Worm (Caenorhabditis elegans) whole organism, L1 larva: ENCODE data around the gene Y49F6C.2.

Source experiments
- C04F5.9 ChIP-seq: sonication (generic microtip); optimal IDR thresholded peaks from 2 replicates; lab custom pipeline; 2016; ENCODE audit warnings: missing genetic modification characterization, missing compliant biosample characterization
- C16A3.4 ChIP-seq: fragments of 150-350 bp; optimal IDR thresholded peaks from 2 replicates; lab custom pipeline; 2014; ENCODE audit warnings: missing biosample characterization, missing genetic modification characterization
- ceh-63 ChIP-seq: fragments of 200-800 bp; sonication (Bioruptor generic); optimal IDR thresholded peaks from 2 replicates; lab custom pipeline; 2018; ENCODE audit warnings: mild to moderate bottlenecking, missing genetic modification characterization, missing compliant biosample characterization
- ceh-90 ChIP-seq: sonication (generic microtip); optimal IDR thresholded peaks from 2 replicates; lab custom pipeline; 2016; ENCODE audit warnings: missing genetic modification characterization, missing compliant biosample characterization
- ces-1 ChIP-seq: fragments of 150-350 bp; optimal IDR thresholded peaks from 2 replicates; lab custom pipeline; 2014; ENCODE audit warnings: missing biosample characterization, missing genetic modification reagents, missing genetic modification characterization
- dsc-1 ChIP-seq: sonication (generic microtip); optimal IDR thresholded peaks from 2 replicates; lab custom pipeline; 2016; ENCODE audit warnings: mild to moderate bottlenecking, missing genetic modification characterization, missing compliant biosample characterization
- egl-27 ChIP-seq, 2 experiments: fragments of 150-350 bp in 1 of 2; sonication (generic microtip); optimal IDR thresholded peaks; 3 replicates each; lab custom pipeline; 2017 to 2018; ENCODE audit warnings: missing biosample characterization in 2 of 2, missing genetic modification characterization in 2 of 2, missing genetic modification reagents in 2 of 2
- elt-2 ChIP-seq: sonication (generic microtip); optimal IDR thresholded peaks from 2 replicates; lab custom pipeline; 2016; ENCODE audit warnings: missing genetic modification characterization, mild to moderate bottlenecking, inconsistent platforms, missing compliant biosample characterization, missing genetic modification reagents
- ets-5 ChIP-seq: fragments of 200-800 bp; sonication (Bioruptor generic); IDR thresholded peaks from 2 replicates; pipeline ENCODE4 v1.3.6; 2022; ENCODE audit warnings: missing genetic modification characterization, missing compliant biosample characterization
- fkh-10 ChIP-seq: sonication (generic microtip); optimal IDR thresholded peaks from 2 replicates; lab custom pipeline; 2017; ENCODE audit warnings: missing biosample characterization, missing genetic modification reagents, missing genetic modification characterization
- fos-1 ChIP-seq: fragments of 150-350 bp; optimal IDR thresholded peaks from 2 replicates; lab custom pipeline; 2014; ENCODE audit warnings: missing biosample characterization, missing genetic modification characterization
- grh-1 ChIP-seq: fragments of 200-800 bp; sonication (Bioruptor generic); IDR thresholded peaks from 2 replicates; pipeline ENCODE4 v1.3.6; 2022; ENCODE audit warnings: missing genetic modification reagents, missing genetic modification characterization, missing compliant biosample characterization
- hlh-17 ChIP-seq: fragments of 200-800 bp; sonication (Bioruptor generic); optimal IDR thresholded peaks from 2 replicates; lab custom pipeline; 2018; ENCODE audit warnings: missing genetic modification characterization, mild to moderate bottlenecking, missing compliant biosample characterization, moderate library complexity, borderline replicate concordance
- hlh-4 ChIP-seq: sonication (generic microtip); optimal IDR thresholded peaks from 2 replicates; lab custom pipeline; 2016; ENCODE audit warnings: mild to moderate bottlenecking, missing genetic modification characterization, missing compliant biosample characterization
- isw-1 ChIP-seq: fragments of 200-800 bp; sonication (Bioruptor generic); IDR thresholded peaks from 2 replicates; pipeline ENCODE4 v1.3.6; 2022; ENCODE audit warnings: missing genetic modification characterization, missing compliant biosample characterization
- jun-1 ChIP-seq: fragments of 150-350 bp; optimal IDR thresholded peaks from 2 replicates; lab custom pipeline; 2014; ENCODE audit warnings: missing biosample characterization, missing genetic modification reagents, missing genetic modification characterization
- lin-13 ChIP-seq: fragments of 150-350 bp; optimal IDR thresholded peaks from 2 replicates; lab custom pipeline; 2014; ENCODE audit warnings: missing biosample characterization, missing genetic modification reagents, missing genetic modification characterization
- lin-39 ChIP-seq: fragments of 150-350 bp; optimal IDR thresholded peaks from 2 replicates; lab custom pipeline; 2014; ENCODE audit warnings: missing biosample characterization, missing genetic modification reagents, missing genetic modification characterization
- lir-3 ChIP-seq: sonication (generic microtip); optimal IDR thresholded peaks from 2 replicates; lab custom pipeline; 2016; ENCODE audit warnings: mild to moderate bottlenecking, missing genetic modification characterization, moderate library complexity, missing compliant biosample characterization; ENCODE audit not compliant: poor library complexity
- lsy-2 ChIP-seq, 2 experiments: fragments of 150-350 bp; optimal IDR thresholded peaks; 2 replicates each; lab custom pipeline; 2014; ENCODE audit warnings: missing biosample characterization in 2 of 2, missing genetic modification characterization in 2 of 2
- mab-9 ChIP-seq: fragments of 200-800 bp; sonication (Bioruptor generic); IDR thresholded peaks from 2 replicates; pipeline ENCODE4 v1.3.6; 2022; ENCODE audit warnings: missing genetic modification reagents, missing genetic modification characterization, missing compliant biosample characterization
- mdl-1 ChIP-seq, 2 experiments: fragments of 150-350 bp; optimal IDR thresholded peaks; 2 replicates each; lab custom pipeline; 2014 to 2017; ENCODE audit warnings: missing biosample characterization in 2 of 2, missing genetic modification characterization in 2 of 2, inconsistent platforms in 1 of 2
- nhr-12 ChIP-seq: sonication (generic microtip); optimal IDR thresholded peaks from 2 replicates; lab custom pipeline; 2017; ENCODE audit warnings: missing biosample characterization, missing genetic modification characterization
- nhr-20 ChIP-seq: sonication (generic microtip); optimal IDR thresholded peaks from 2 replicates; lab custom pipeline; 2016; ENCODE audit warnings: mild to moderate bottlenecking, missing genetic modification characterization, missing compliant biosample characterization
- nhr-47 ChIP-seq: sonication (generic microtip); optimal IDR thresholded peaks from 2 replicates; lab custom pipeline; 2016; ENCODE audit warnings: mild to moderate bottlenecking, missing genetic modification characterization, moderate library complexity, missing compliant biosample characterization
- nhr-76 ChIP-seq: sonication (generic microtip); optimal IDR thresholded peaks from 2 replicates; lab custom pipeline; 2017; ENCODE audit warnings: missing biosample characterization, missing genetic modification characterization
- nhr-84 ChIP-seq: sonication (generic microtip); optimal IDR thresholded peaks from 2 replicates; lab custom pipeline; 2017; ENCODE audit warnings: missing biosample characterization, missing genetic modification characterization
- nhr-85 ChIP-seq: sonication (generic microtip); peaks from one replicate; lab custom pipeline; 2016; ENCODE audit warnings: missing genetic modification characterization, inconsistent platforms, missing compliant biosample characterization
- nhr-90 ChIP-seq: sonication (generic microtip); optimal IDR thresholded peaks from 2 replicates; lab custom pipeline; 2016; ENCODE audit warnings: mild to moderate bottlenecking, missing genetic modification characterization, missing compliant biosample characterization; ENCODE audit not compliant: poor library complexity
- pax-3 ChIP-seq: fragments of 200-800 bp; sonication (Bioruptor generic); optimal IDR thresholded peaks from 2 replicates; lab custom pipeline; 2018; ENCODE audit warnings: mild to moderate bottlenecking, missing genetic modification characterization, moderate library complexity, missing compliant biosample characterization
- skn-1 ChIP-seq: fragments of 150-350 bp; optimal IDR thresholded peaks from 2 replicates; lab custom pipeline; 2014; ENCODE audit warnings: missing biosample characterization, missing genetic modification characterization
- sptf-1 ChIP-seq: fragments of 150-350 bp; optimal IDR thresholded peaks from 2 replicates; lab custom pipeline; 2014; ENCODE audit warnings: missing biosample characterization, missing genetic modification characterization
- sup-37 ChIP-seq: fragments of 200-800 bp; sonication (Bioruptor generic); optimal IDR thresholded peaks from 2 replicates; lab custom pipeline; 2018; ENCODE audit warnings: mild to moderate bottlenecking, missing genetic modification characterization, missing compliant biosample characterization
- tbx-2 ChIP-seq: sonication (generic microtip); optimal IDR thresholded peaks from 2 replicates; lab custom pipeline; 2016; ENCODE audit warnings: missing genetic modification characterization, missing compliant biosample characterization
- unc-130 ChIP-seq: fragments of 150-350 bp; optimal IDR thresholded peaks from 2 replicates; lab custom pipeline; 2017; ENCODE audit warnings: missing biosample characterization, missing genetic modification characterization, inconsistent platforms
- vab-15 ChIP-seq: sonication (generic microtip); optimal IDR thresholded peaks from 2 replicates; lab custom pipeline; 2017; ENCODE audit warnings: missing genotype, mild to moderate bottlenecking, missing genetic modification characterization, missing compliant biosample characterization
- xbp-1 ChIP-seq: sonication (generic microtip); optimal IDR thresholded peaks from 2 replicates; lab custom pipeline; 2016; ENCODE audit warnings: missing genetic modification characterization, missing compliant biosample characterization
- zag-1 ChIP-seq: fragments of 150-350 bp; optimal IDR thresholded peaks from 2 replicates; lab custom pipeline; 2014; ENCODE audit warnings: missing biosample characterization, missing genetic modification characterization
- ztf-4 ChIP-seq: fragments of 150-350 bp; optimal IDR thresholded peaks from 2 replicates; lab custom pipeline; 2014; ENCODE audit warnings: missing biosample characterization, missing genetic modification characterization

Y49F6C.2 gene

ce11 chrII:3375302-3375701 lies 3.1 kb upstream of the Y49F6C.2 start:
- TF ChIP-seq lin-13 (GFP tag; lab: Kevin White, UChicago) (no peak), nhr-12 (tag; lab: Kevin White, UChicago) (no peak), xbp-1 (no peak), hlh-17 (GFP tag; lab: Kevin White, UChicago) (no peak), C04F5.9 (tag; lab: Kevin White, UChicago) (no peak), mdl-1 (tag; optimal IDR thresholded peaks at IDR 0.05; lab: Kevin White, UChicago) (no peak), fkh-10 (GFP tag; lab: Kevin White, UChicago) (no peak), ets-5 (GFP tag; lab: Robert Waterston, UW) (no peak), ceh-63 (GFP tag; lab: Kevin White, UChicago) (no peak), tbx-2 (tag; lab: Kevin White, UChicago) (no peak), fos-1 (tag; lab: Kevin White, UChicago) (no peak), dsc-1 (no peak), skn-1 (tag; lab: Kevin White, UChicago) (no peak), lsy-2 (tag; optimal IDR thresholded peaks at IDR 0.05; lab: Kevin White, UChicago) (no peak), lin-39 (tag; lab: Kevin White, UChicago) (no peak), ztf-4 (tag; lab: Kevin White, UChicago) (no peak)

- TF ChIP-seq nhr-12 (tag; lab: Kevin White, UChicago) = no peak
- TF ChIP-seq mdl-1 (tag; optimal IDR thresholded peaks at IDR 0.05; lab: Kevin White, UChicago) = no peak
- TF ChIP-seq mab-9 (GFP tag; lab: Robert Waterston, UW) = no peak
- no peak for TF ChIP-seq unc-130 (tag; lab: Kevin White, UChicago)
- TF ChIP-seq skn-1 (tag; lab: Kevin White, UChicago) = no peak
- no peak for TF ChIP-seq nhr-90 (tag; lab: Kevin White, UChicago)
- no peak for TF ChIP-seq C16A3.4 (tag; lab: Kevin White, UChicago)
- no peak for TF ChIP-seq vab-15 (tag; lab: Kevin White, UChicago)
- no peak for TF ChIP-seq dsc-1
- TF ChIP-seq jun-1 (tag; lab: Kevin White, UChicago) = no peak
- TF ChIP-seq ztf-4 (tag; lab: Kevin White, UChicago) = no peak
- no peak for TF ChIP-seq ces-1 (GFP tag; lab: Kevin White, UChicago)
- no peak for TF ChIP-seq nhr-84
- no peak for TF ChIP-seq nhr-85 (tag; lab: Kevin White, UChicago)
- no peak for TF ChIP-seq elt-2 (tag; lab: Kevin White, UChicago)
- TF ChIP-seq fkh-10 (GFP tag; lab: Kevin White, UChicago) = no peak
Observed at ce11 chrII:3376789-3377188, 1.6 kb upstream of the Y49F6C.2 start, which contains the start of gene bath-9. TSS of gene bath-9 (plus strand) at chrII:3377089.

- TF ChIP-seq lir-3 = no peak
- no peak for TF ChIP-seq sptf-1
- TF ChIP-seq hlh-4 (tag; lab: Kevin White, UChicago) = no peak
- TF ChIP-seq nhr-47 = no peak
- TF ChIP-seq grh-1 (GFP tag; lab: Robert Waterston, UW) = no peak
- no peak for TF ChIP-seq pax-3 (tag; lab: Kevin White, UChicago)
- no peak for TF ChIP-seq isw-1 (GFP tag; lab: Robert Waterston, UW)
- TF ChIP-seq ceh-90 (tag; lab: Kevin White, UChicago) = no peak
- no peak for TF ChIP-seq sup-37
- no peak for TF ChIP-seq nhr-90 (tag; lab: Kevin White, UChicago)
- TF ChIP-seq zag-1 = no peak
Observed at ce11 chrII:3381510-3381909, 3.1 kb downstream of the Y49F6C.2 start, which contains the start of gene T06D4.1. TSS of gene T06D4.1 (plus strand) at chrII:3381830.

ce11 chrII:3383116-3383515 lies 4.7 kb downstream of the Y49F6C.2 start:
- TF ChIP-seq nhr-20 (no peak), elt-2 (tag; lab: Kevin White, UChicago) (no peak), nhr-76 (tag; lab: Kevin White, UChicago) (no peak), grh-1 (GFP tag; lab: Robert Waterston, UW) (no peak), egl-27 (tag; optimal IDR thresholded peaks at IDR 0.05; lab: Kevin White, UChicago) (no peak)
